Worm (Caenorhabditis elegans) whole organism, L4 larva: ENCODE measurements around the gene F33E11.3.

ENCODE experiments used
- ZK546.5 ChIP-seq, 2 experiments: sonication (generic microtip); optimal IDR thresholded peaks; 2 replicates each; lab custom pipeline; 2017; ENCODE audit warnings: missing biosample characterization in 2 of 2, missing genetic modification characterization in 2 of 2
- ceh-32 ChIP-seq: sonication (generic microtip); optimal IDR thresholded peaks from 2 replicates; lab custom pipeline; 2016; ENCODE audit warnings: mild to moderate bottlenecking, missing genetic modification characterization, missing compliant biosample characterization; ENCODE audit not compliant: poor library complexity
- ceh-82 ChIP-seq: sonication (generic microtip); optimal IDR thresholded peaks from 2 replicates; lab custom pipeline; 2017; ENCODE audit warnings: missing biosample characterization, missing genetic modification characterization
- ces-1 ChIP-seq: fragments of 150-350 bp; sonication (generic microtip); optimal IDR thresholded peaks from 4 replicates; lab custom pipeline; 2014; ENCODE audit warnings: missing biosample characterization, missing genetic modification reagents, missing genetic modification characterization
- daf-16 ChIP-seq, 3 experiments: sonication (generic microtip); optimal IDR thresholded peaks; 2 replicates each; lab custom pipeline; 2016 to 2017; ENCODE audit warnings: missing genetic modification characterization in 3 of 3, missing genetic modification reagents in 3 of 3, mild to moderate bottlenecking in 2 of 3, missing compliant biosample characterization in 2 of 3, missing biosample characterization in 1 of 3, moderate library complexity in 1 of 3
- dve-1 ChIP-seq: sonication (generic microtip); optimal IDR thresholded peaks from 2 replicates; lab custom pipeline; 2017; ENCODE audit warnings: antibody characterized with exemption, mild to moderate bottlenecking, missing genetic modification characterization, missing compliant biosample characterization; ENCODE audit not compliant: insufficient read depth
- egl-27 ChIP-seq: sonication (generic microtip); optimal IDR thresholded peaks from 3 replicates; lab custom pipeline; 2017; ENCODE audit warnings: missing biosample characterization, missing genetic modification reagents, missing genetic modification characterization
- lin-15B ChIP-seq: fragments of 150-350 bp; sonication (generic microtip); optimal IDR thresholded peaks from 3 replicates; lab custom pipeline; 2014; ENCODE audit warnings: missing biosample characterization, missing genetic modification characterization
- lin-29 ChIP-seq: fragments of 200-800 bp; sonication (Bioruptor generic); IDR thresholded peaks from 2 replicates; pipeline ENCODE4 v1.3.6; 2022; ENCODE audit warnings: missing genetic modification reagents, missing genetic modification characterization, missing compliant biosample characterization
- madf-5 ChIP-seq, 2 experiments: fragments of 200-800 bp; sonication (Bioruptor generic); IDR thresholded peaks; 2 replicates each; pipeline ENCODE4 v1.3.6; 2022; ENCODE audit warnings: missing compliant biosample characterization in 2 of 2, missing genetic modification characterization in 2 of 2
- nhr-41 ChIP-seq: fragments of 200-800 bp; sonication (Bioruptor generic); IDR thresholded peaks from 2 replicates; pipeline ENCODE4 v1.3.6; 2022; ENCODE audit warnings: missing genetic modification reagents, missing genetic modification characterization, missing compliant biosample characterization
- nhr-76 ChIP-seq: fragments of 150-350 bp; optimal IDR thresholded peaks from 2 replicates; lab custom pipeline; 2014; ENCODE audit warnings: missing biosample characterization, missing genetic modification characterization
- vab-7 ChIP-seq: fragments of 200-800 bp; sonication (Bioruptor generic); IDR thresholded peaks from 2 replicates; pipeline ENCODE4 v1.3.6; 2022; ENCODE audit warnings: missing genetic modification reagents, missing genetic modification characterization, missing compliant biosample characterization

ce11 chrV:350822-351221 is 46.3 kb upstream of the F33E11.3 start:
- TF ChIP-seq egl-27 (tag; lab: Kevin White, UChicago) (no peak), nhr-76 (tag; lab: Kevin White, UChicago) (no peak), daf-16 (GFP tag; optimal IDR thresholded peaks at IDR 0.05; lab: Kevin White, UChicago) (no peak), daf-16 (tag; optimal IDR thresholded peaks at IDR 0.05; lab: Kevin White, UChicago) (no peak), ceh-32 (tag; lab: Kevin White, UChicago) (no peak), vab-7 (GFP tag; lab: Robert Waterston, UW) (no peak), madf-5 (GFP tag; IDR thresholded peaks at IDR 0.05; lab: Robert Waterston, UW) (no peak), lin-29 (no peak), ZK546.5 (tag; optimal IDR thresholded peaks at IDR 0.05; lab: Kevin White, UChicago) (no peak), lin-15B (tag; lab: Kevin White, UChicago) (no peak), dve-1 (no peak), nhr-41 (no peak), ceh-82 (tag; lab: Kevin White, UChicago) (no peak), ces-1 (GFP tag; lab: Kevin White, UChicago) (no peak)
